Fruit fly (Drosophila melanogaster) whole organism, embryonic: ENCODE data around the gene CG34451.
A peak's percentile ranks its signal among the peaks of the same experiment; 100 is the strongest.

Experiments
- ATbp ChIP-seq: fragments of 200-800 bp; sonication (Bioruptor generic); optimal IDR thresholded peaks from 2 replicates; lab custom pipeline; 2017; ENCODE audit warnings: missing biosample characterization, mild to moderate bottlenecking, missing genetic modification characterization, missing genetic modification reagents
- Asciz ChIP-seq: fragments of 200-800 bp; sonication (Bioruptor generic); optimal IDR thresholded peaks from 2 replicates; lab custom pipeline; 2017; ENCODE audit warnings: missing biosample characterization, mild to moderate bottlenecking, missing genetic modification characterization, missing genetic modification reagents
- Blimp-1 ChIP-seq: fragments of 200-800 bp; sonication (Bioruptor generic); optimal IDR thresholded peaks from 3 replicates; lab custom pipeline; 2018; ENCODE audit warnings: missing biosample characterization, missing genetic modification characterization, mild to moderate bottlenecking, moderate library complexity, missing genetic modification reagents
- CG10959 ChIP-seq: fragments of 200-800 bp; sonication (Bioruptor generic); IDR thresholded peaks from 2 replicates; pipeline ENCODE4 v1.3.6; 2022; ENCODE audit warnings: missing biosample characterization, missing genetic modification characterization
- CG11093 ChIP-seq: fragments of 200-800 bp; sonication (Bioruptor generic); IDR thresholded peaks from 3 replicates; pipeline ENCODE4 v1.3.6; 2022; ENCODE audit warnings: missing biosample characterization, missing genetic modification characterization
- CG11695 ChIP-seq: fragments of 200-800 bp; sonication (Bioruptor generic); IDR thresholded peaks from 3 replicates; pipeline ENCODE4 v1.3.6; 2022; ENCODE audit warnings: missing biosample characterization, missing genetic modification characterization
- CG15696 ChIP-seq: fragments of 200-800 bp; sonication (Bioruptor generic); optimal IDR thresholded peaks from 2 replicates; lab custom pipeline; 2019; ENCODE audit warnings: missing biosample characterization, mild to moderate bottlenecking, missing genetic modification characterization, moderate library complexity
- CG1792 ChIP-seq: fragments of 200-800 bp; sonication (Bioruptor generic); optimal IDR thresholded peaks from 2 replicates; lab custom pipeline; 2016; ENCODE audit warnings: missing biosample characterization, missing genetic modification characterization
- CG2678 ChIP-seq: fragments of 200-800 bp; sonication (Bioruptor generic); optimal IDR thresholded peaks from 3 replicates; lab custom pipeline; 2019; ENCODE audit warnings: missing biosample characterization, mild to moderate bottlenecking, missing genetic modification characterization, moderate library complexity
- CG31365 ChIP-seq: fragments of 200-800 bp; sonication (Bioruptor generic); optimal IDR thresholded peaks from 2 replicates; lab custom pipeline; 2018; ENCODE audit warnings: missing biosample characterization, mild to moderate bottlenecking, missing genetic modification characterization
- CG31388 ChIP-seq: fragments of 200-800 bp; sonication (Bioruptor generic); optimal IDR thresholded peaks from 2 replicates; lab custom pipeline; 2016; ENCODE audit warnings: missing biosample characterization, missing genetic modification characterization
- CG4282 ChIP-seq: fragments of 200-800 bp; sonication (Bioruptor generic); optimal IDR thresholded peaks from 2 replicates; lab custom pipeline; 2016; ENCODE audit warnings: missing biosample characterization, missing genetic modification characterization
- CG4360 ChIP-seq: fragments of 200-800 bp; sonication (Bioruptor generic); IDR thresholded peaks from 2 replicates; pipeline ENCODE4 v1.3.6; 2022; ENCODE audit warnings: missing biosample characterization, missing genetic modification characterization
- CG4424 ChIP-seq: fragments of 200-800 bp; sonication (Bioruptor generic); optimal IDR thresholded peaks from 3 replicates; lab custom pipeline; 2016; ENCODE audit warnings: missing biosample characterization, missing genetic modification characterization
- CG4854 ChIP-seq: fragments of 200-800 bp; sonication (Bioruptor generic); optimal IDR thresholded peaks from 2 replicates; lab custom pipeline; 2016; ENCODE audit warnings: missing biosample characterization, missing genetic modification characterization, inconsistent platforms
- CG6813 ChIP-seq: fragments of 200-800 bp; sonication (Bioruptor generic); optimal IDR thresholded peaks from 2 replicates; lab custom pipeline; 2017; ENCODE audit warnings: missing biosample characterization, missing genetic modification characterization, mild to moderate bottlenecking, moderate library complexity, missing genetic modification reagents
- CG7556 ChIP-seq: fragments of 200-800 bp; sonication (Bioruptor generic); optimal IDR thresholded peaks from 2 replicates; lab custom pipeline; 2017; ENCODE audit warnings: missing biosample characterization, mild to moderate bottlenecking, missing genetic modification characterization
- CG9932 ChIP-seq: fragments of 200-800 bp; sonication (Bioruptor generic); IDR thresholded peaks from 2 replicates; pipeline ENCODE4 v1.3.6; 2022; ENCODE audit warnings: missing biosample characterization, missing genetic modification characterization
- CkIIα-i1 ChIP-seq: fragments of 200-800 bp; sonication (Bioruptor generic); IDR thresholded peaks from 2 replicates; pipeline ENCODE4 v1.3.6; 2022; ENCODE audit warnings: missing biosample characterization, missing genetic modification characterization
- CoRest ChIP-seq: fragments of 200-800 bp; sonication (Bioruptor generic); optimal IDR thresholded peaks from 3 replicates; lab custom pipeline; 2018; ENCODE audit warnings: missing biosample characterization, mild to moderate bottlenecking, missing genetic modification characterization, moderate library complexity
- Dbx ChIP-seq: fragments of 200-800 bp; sonication (Bioruptor generic); IDR thresholded peaks from 3 replicates; pipeline ENCODE4 v1.3.6; 2022; ENCODE audit warnings: missing biosample characterization, missing genetic modification characterization
- Dfd ChIP-seq, 2 experiments: fragments of >200 bp; optimal IDR thresholded peaks; 2 replicates each; lab custom pipeline; 2017; ENCODE audit warnings: missing biosample characterization in 2 of 2, missing genetic modification characterization in 2 of 2
- E2f1 ChIP-seq: fragments of 200-800 bp; sonication (Bioruptor generic); IDR thresholded peaks from 2 replicates; pipeline ENCODE4 v1.3.6; 2022; ENCODE audit warnings: missing biosample characterization, missing genetic modification characterization
- Fer1 ChIP-seq: fragments of 200-800 bp; sonication (Bioruptor generic); optimal IDR thresholded peaks from 2 replicates; lab custom pipeline; 2017; ENCODE audit warnings: missing biosample characterization, mild to moderate bottlenecking, missing genetic modification characterization
- Gsc ChIP-seq: fragments of 200-800 bp; sonication (Bioruptor generic); IDR thresholded peaks from 2 replicates; pipeline ENCODE4 v1.3.6; 2022; ENCODE audit warnings: missing biosample characterization, missing genetic modification characterization
- HLH3B ChIP-seq: fragments of 200-800 bp; sonication (Bioruptor generic); IDR thresholded peaks from 2 replicates; pipeline ENCODE4 v1.3.6; 2022; ENCODE audit warnings: missing biosample characterization, missing genetic modification characterization
- Hmr ChIP-seq: fragments of 200-800 bp; sonication (Bioruptor generic); optimal IDR thresholded peaks from 3 replicates; lab custom pipeline; 2017; ENCODE audit warnings: mild to moderate bottlenecking, missing biosample characterization, missing genetic modification reagents, missing genetic modification characterization
- Hr3 ChIP-seq: fragments of 200-800 bp; sonication (Bioruptor generic); optimal IDR thresholded peaks from 3 replicates; lab custom pipeline; 2016; ENCODE audit warnings: missing biosample characterization, missing genetic modification characterization
- NC2β ChIP-seq: fragments of 200-800 bp; sonication (Bioruptor generic); optimal IDR thresholded peaks from 2 replicates; lab custom pipeline; 2016; ENCODE audit warnings: missing biosample characterization, missing genetic modification characterization
- Neu2 ChIP-seq: fragments of 200-800 bp; sonication (Bioruptor generic); optimal IDR thresholded peaks from 3 replicates; lab custom pipeline; 2016; ENCODE audit warnings: missing biosample characterization, missing genetic modification characterization, borderline replicate concordance
- Rx ChIP-seq: fragments of 200-800 bp; sonication (Bioruptor generic); IDR thresholded peaks from 2 replicates; pipeline ENCODE4 v1.3.6; 2022; ENCODE audit warnings: missing biosample characterization, missing genetic modification characterization
- Side ChIP-seq: fragments of 200-800 bp; sonication (Bioruptor generic); optimal IDR thresholded peaks from 2 replicates; lab custom pipeline; 2016; ENCODE audit warnings: missing biosample characterization, missing genetic modification characterization
- Sox100B ChIP-seq: fragments of 200-800 bp; sonication (Bioruptor generic); optimal IDR thresholded peaks from 3 replicates; lab custom pipeline; 2018; ENCODE audit warnings: missing biosample characterization, mild to moderate bottlenecking, missing genetic modification characterization
- YL-1 ChIP-seq: fragments of 200-800 bp; sonication (Bioruptor generic); optimal IDR thresholded peaks from 3 replicates; lab custom pipeline; 2017; ENCODE audit warnings: missing biosample characterization, mild to moderate bottlenecking, missing genetic modification characterization
- btn ChIP-seq: fragments of 200-800 bp; sonication (Bioruptor generic); optimal IDR thresholded peaks from 2 replicates; lab custom pipeline; 2016; ENCODE audit warnings: missing biosample characterization, missing genetic modification characterization
- dysf ChIP-seq: fragments of 200-800 bp; sonication (Bioruptor generic); IDR thresholded peaks from 3 replicates; pipeline ENCODE4 v1.3.6; 2022; ENCODE audit warnings: missing biosample characterization, missing genetic modification characterization
- en ChIP-seq: fragments of 200-800 bp; sonication (Bioruptor generic); optimal IDR thresholded peaks from 2 replicates; lab custom pipeline; 2016; ENCODE audit warnings: missing biosample characterization, missing genetic modification characterization
- esg ChIP-seq: fragments of 200-800 bp; sonication (Bioruptor generic); conservative IDR thresholded peaks from 2 replicates; pipeline ENCODE4 v1.3.6; 2022; ENCODE audit warnings: missing biosample characterization, missing genetic modification characterization
- jigr1 ChIP-seq: fragments of 200-800 bp; sonication (Bioruptor generic); IDR thresholded peaks from 3 replicates; pipeline ENCODE4 v1.3.6; 2022; ENCODE audit warnings: missing biosample characterization, missing genetic modification characterization
- maf-S ChIP-seq: fragments of 200-800 bp; sonication (Bioruptor generic); optimal IDR thresholded peaks from 2 replicates; lab custom pipeline; 2016; ENCODE audit warnings: missing biosample characterization, missing genetic modification characterization
- pb ChIP-seq: fragments of 200-800 bp; sonication (Bioruptor generic); optimal IDR thresholded peaks from 3 replicates; lab custom pipeline; 2016; ENCODE audit warnings: missing biosample characterization, missing genetic modification characterization
- pros ChIP-seq: fragments of 200-800 bp; sonication (Bioruptor generic); optimal IDR thresholded peaks from 3 replicates; lab custom pipeline; 2019; ENCODE audit warnings: missing biosample characterization, mild to moderate bottlenecking, missing genetic modification characterization, moderate library complexity
- row ChIP-seq: fragments of 200-800 bp; sonication (Bioruptor generic); IDR thresholded peaks from 3 replicates; pipeline ENCODE4 v1.3.6; 2022; ENCODE audit warnings: missing biosample characterization, missing genetic modification characterization
- salm ChIP-seq: fragments of 200-800 bp; sonication (Bioruptor generic); optimal IDR thresholded peaks from 2 replicates; lab custom pipeline; 2018; ENCODE audit warnings: missing biosample characterization, mild to moderate bottlenecking, missing genetic modification characterization
- sd ChIP-seq: fragments of 200-800 bp; sonication (Bioruptor generic); optimal IDR thresholded peaks from 3 replicates; lab custom pipeline; 2018; ENCODE audit warnings: missing biosample characterization, mild to moderate bottlenecking, missing genetic modification characterization, moderate library complexity
- so ChIP-seq: fragments of 200-800 bp; sonication (Bioruptor generic); IDR thresholded peaks from 3 replicates; pipeline ENCODE4 v1.3.6; 2022; ENCODE audit warnings: missing biosample characterization, missing genetic modification characterization
- stc ChIP-seq: fragments of 200-800 bp; sonication (Bioruptor generic); IDR thresholded peaks from 2 replicates; pipeline ENCODE4 v1.3.6; 2022; ENCODE audit warnings: missing biosample characterization, missing genetic modification characterization
- ttk ChIP-seq: fragments of 200-800 bp; sonication (Bioruptor generic); IDR thresholded peaks from 2 replicates; pipeline ENCODE4 v2.1.2; 2022; ENCODE audit warnings: missing biosample characterization, missing genetic modification characterization
- wdn ChIP-seq: fragments of 200-800 bp; sonication (Bioruptor generic); IDR thresholded peaks from 2 replicates; pipeline ENCODE4 v1.3.6; 2022; ENCODE audit warnings: missing biosample characterization, missing genetic modification characterization
- zfh1 ChIP-seq: fragments of 200-800 bp; sonication (Bioruptor generic); IDR thresholded peaks from 3 replicates; pipeline ENCODE4 v1.3.6; 2022; ENCODE audit warnings: missing biosample characterization, missing genetic modification characterization

Gene CG34451

dm6 chr3L:15690711-15691591 lies 917 bp downstream of the CG34451 start (continued):
- no peak for TF ChIP-seq Hr3
- TF ChIP-seq CkIIα-i1 (GFP tag; lab: Robert Waterston, UW), result no peak
- 0 out of 2 replicates have a peak, but pooled peaks have one; percentile 17 for TF ChIP-seq HLH3B (GFP tag; lab: Robert Waterston, UW)
- no peak for TF ChIP-seq Rx (GFP tag; lab: Robert Waterston, UW)
- no peak for TF ChIP-seq CG11093 (GFP tag; lab: Robert Waterston, UW)
- TF ChIP-seq CG1792 (GFP tag; lab: Kevin White, UChicago), result peak; percentile 56
- no peak for TF ChIP-seq stc (GFP tag; lab: Robert Waterston, UW)
- TF ChIP-seq salm (tag; lab: Kevin White, UChicago), result peak; percentile 52
- TF ChIP-seq wdn (GFP tag; lab: Robert Waterston, UW), result 0 out of 2 replicates have a peak, but pooled peaks have one; percentile 10
- TF ChIP-seq row (GFP tag; lab: Robert Waterston, UW), result peak; percentile 55
- peak; percentile 52 for TF ChIP-seq esg (GFP tag; lab: Robert Waterston, UW)
- TF ChIP-seq CG2678 (tag; lab: Kevin White, UChicago), result peak; percentile 77
- TF ChIP-seq dysf (GFP tag; lab: Robert Waterston, UW), result 0 out of 3 replicates have a peak, but pooled peaks have one; percentile 21
- no peak for TF ChIP-seq CG11695
- peak; percentile 44 for TF ChIP-seq CoRest
- TF ChIP-seq maf-S, result no peak
- TF ChIP-seq Asciz (GFP tag; lab: Kevin White, UChicago), result no peak
- no peak for TF ChIP-seq E2f1 (GFP tag; lab: Robert Waterston, UW)
- TF ChIP-seq CG6813 (GFP tag; lab: Kevin White, UChicago), result peak; percentile 54
- TF ChIP-seq Sox100B (GFP tag; lab: Kevin White, UChicago), result peak; percentile 66
- TF ChIP-seq btn, result peak; percentile 21
- no peak for TF ChIP-seq NC2β (GFP tag; lab: Kevin White, UChicago)
- peak; percentile 84 for TF ChIP-seq Blimp-1
- no peak for TF ChIP-seq en
- peak; percentile 28; the same call in 1 of the 3 replicates for TF ChIP-seq so (GFP tag; lab: Robert Waterston, UW)
- peak; percentile 37 for TF ChIP-seq Fer1 (GFP tag; lab: Kevin White, UChicago)
- TF ChIP-seq Side (GFP tag; lab: Kevin White, UChicago), result peak; percentile 42
- no peak for TF ChIP-seq CG4360 (GFP tag; lab: Robert Waterston, UW)
- TF ChIP-seq ATbp (GFP tag; lab: Kevin White, UChicago), result peak; percentile 56
- TF ChIP-seq pb, result peak; percentile 21
- TF ChIP-seq Hmr (GFP tag; lab: Kevin White, UChicago), result peak; percentile 52
- peak; percentile 65 for TF ChIP-seq CG7556 (GFP tag; lab: Kevin White, UChicago)
- TF ChIP-seq CG10959, result peak; percentile 56; the same call in 1 of the 2 replicates
- TF ChIP-seq CG4282 (GFP tag; lab: Kevin White, UChicago), result no peak
- no peak for TF ChIP-seq Dfd (GFP tag; optimal IDR thresholded peaks at IDR 0.05; lab: Kevin White, UChicago)
- peak; percentile 14 for TF ChIP-seq pros (GFP tag; lab: Kevin White, UChicago)
- TF ChIP-seq zfh1 (GFP tag; lab: Robert Waterston, UW), result peak; percentile 47; the same call in 2 of the 3 replicates
- no peak for TF ChIP-seq YL-1 (GFP tag; lab: Kevin White, UChicago)
- peak; percentile 51 for TF ChIP-seq sd (tag; lab: Kevin White, UChicago)
- no peak for TF ChIP-seq Neu2
- TF ChIP-seq CG31365 (tag; lab: Kevin White, UChicago), result no peak
- TF ChIP-seq Gsc (GFP tag; lab: Robert Waterston, UW), result no peak
- no peak for TF ChIP-seq jigr1 (GFP tag; lab: Robert Waterston, UW)
- peak; percentile 61 for TF ChIP-seq CG15696
- TF ChIP-seq CG31388 (GFP tag; lab: Kevin White, UChicago), result no peak
- TF ChIP-seq Dbx, result no peak
- TF ChIP-seq ttk (GFP tag; lab: Robert Waterston, UW), result peak; percentile 14; the same call in 1 of the 2 replicates
- no peak for TF ChIP-seq CG4854 (GFP tag; lab: Kevin White, UChicago)
- TF ChIP-seq CG9932 (GFP tag; lab: Robert Waterston, UW), result peak; percentile 54
- peak; percentile 40 for TF ChIP-seq CG4424 (GFP tag; lab: Kevin White, UChicago)
